Worm (Caenorhabditis elegans) whole organism, L3 larva: ENCODE results near the gene zfp-3.

Source experiments
- aly-2 ChIP-seq: fragments of 150-350 bp; optimal IDR thresholded peaks from 2 replicates; lab custom pipeline; 2014; ENCODE audit warnings: missing biosample characterization, missing genetic modification characterization
- ceh-16 ChIP-seq: sonication (generic microtip); optimal IDR thresholded peaks from 2 replicates; lab custom pipeline; 2017; ENCODE audit warnings: missing biosample characterization, missing genetic modification characterization
- ceh-82 ChIP-seq: fragments of 150-350 bp; optimal IDR thresholded peaks from 2 replicates; lab custom pipeline; 2014; ENCODE audit warnings: missing biosample characterization, missing genetic modification characterization
- elt-1 ChIP-seq: fragments of 150-350 bp; optimal IDR thresholded peaks from 2 replicates; lab custom pipeline; 2014; ENCODE audit warnings: missing biosample characterization, missing genetic modification characterization
- jun-1 ChIP-seq: fragments of 150-350 bp; optimal IDR thresholded peaks from 2 replicates; lab custom pipeline; 2014; ENCODE audit warnings: missing biosample characterization, missing genetic modification reagents, missing genetic modification characterization
- lin-15B ChIP-seq: fragments of 150-350 bp; optimal IDR thresholded peaks from 2 replicates; lab custom pipeline; 2014; ENCODE audit warnings: missing biosample characterization, missing genetic modification characterization
- mdl-1 ChIP-seq: fragments of 150-350 bp; optimal IDR thresholded peaks from 2 replicates; lab custom pipeline; 2014; ENCODE audit warnings: missing biosample characterization, missing genetic modification characterization
- nhr-237 ChIP-seq: fragments of 150-350 bp; optimal IDR thresholded peaks from 2 replicates; lab custom pipeline; 2014; ENCODE audit warnings: missing biosample characterization, missing genetic modification characterization
- pha-4 ChIP-seq: fragments of 150-350 bp; optimal IDR thresholded peaks from 2 replicates; lab custom pipeline; 2014; ENCODE audit warnings: missing biosample characterization, missing genetic modification reagents, missing genetic modification characterization
- snpc-4 ChIP-seq: fragments of 150-350 bp; optimal IDR thresholded peaks from 2 replicates; lab custom pipeline; 2014; ENCODE audit warnings: missing biosample characterization, missing genetic modification characterization

Gene zfp-3

ce11 chrX:1393891-1394290 lies 52.6 kb downstream of the zfp-3 start, which contains the start of gene F56C3.9:
Gene F56C3.9, minus strand, starts transcription at chrX:1393991.
- TF ChIP-seq aly-2 (tag; lab: Kevin White, UChicago) (no peak), mdl-1 (no peak), pha-4 (tag; lab: Kevin White, UChicago) (no peak), ceh-16 (tag; lab: Kevin White, UChicago) (no peak), elt-1 (no peak), ceh-82 (no peak), lin-15B (tag; lab: Kevin White, UChicago) (no peak), snpc-4 (tag; lab: Kevin White, UChicago) (no peak), jun-1 (tag; lab: Kevin White, UChicago) (no peak), nhr-237 (tag; lab: Kevin White, UChicago) (no peak)
- TF ChIP-seq, all 47 proteins: peak for 0
